Worm (Caenorhabditis elegans) whole organism, L2 larva: ENCODE measurements around the gene col-83.

ENCODE experiments used
- R02D3.7 ChIP-seq: fragments of 150-350 bp; optimal IDR thresholded peaks from 2 replicates; lab custom pipeline; 2014; ENCODE audit warnings: missing biosample characterization, missing genetic modification characterization
- ZK546.5 ChIP-seq: sonication (generic microtip); optimal IDR thresholded peaks from 2 replicates; lab custom pipeline; 2017; ENCODE audit warnings: missing biosample characterization, missing genetic modification characterization
- aly-2 ChIP-seq: fragments of 150-350 bp; optimal IDR thresholded peaks from 2 replicates; lab custom pipeline; 2014; ENCODE audit warnings: missing biosample characterization, missing genetic modification characterization
- elt-3 ChIP-seq: sonication (generic microtip); optimal IDR thresholded peaks from 2 replicates; lab custom pipeline; 2017; ENCODE audit warnings: missing biosample characterization, missing genetic modification characterization
- lin-13 ChIP-seq: fragments of 150-350 bp; optimal IDR thresholded peaks from 2 replicates; lab custom pipeline; 2014; ENCODE audit warnings: missing biosample characterization, missing genetic modification reagents, missing genetic modification characterization
- lsy-2 ChIP-seq, 2 experiments: fragments of 150-350 bp in 1 of 2; sonication (generic microtip) in 1 of 2; optimal IDR thresholded peaks; 2 replicates each; lab custom pipeline; 2014 to 2017; ENCODE audit warnings: missing biosample characterization in 2 of 2, missing genetic modification characterization in 2 of 2
- mdl-1 ChIP-seq, 2 experiments: fragments of 150-350 bp in 1 of 2; sonication (generic microtip) in 1 of 2; optimal IDR thresholded peaks; 2 replicates each; lab custom pipeline; 2017; ENCODE audit warnings: missing biosample characterization in 2 of 2, missing genetic modification characterization in 2 of 2
- nhr-12 ChIP-seq: fragments of 150-350 bp; optimal IDR thresholded peaks from 2 replicates; lab custom pipeline; 2014; ENCODE audit warnings: missing biosample characterization, missing genetic modification characterization
- sem-4 ChIP-seq: fragments of 150-350 bp; optimal IDR thresholded peaks from 2 replicates; lab custom pipeline; 2014; ENCODE audit warnings: missing biosample characterization, missing genetic modification reagents, missing genetic modification characterization
- unc-39 ChIP-seq: fragments of 150-350 bp; optimal IDR thresholded peaks from 2 replicates; lab custom pipeline; 2014; ENCODE audit warnings: missing biosample characterization, missing genetic modification characterization
- unc-55 ChIP-seq: fragments of 150-350 bp; sonication (generic microtip); optimal IDR thresholded peaks from 3 replicates; lab custom pipeline; 2014; ENCODE audit warnings: missing biosample characterization, missing genetic modification reagents, missing genetic modification characterization
- unc-62 ChIP-seq: fragments of 150-350 bp; optimal IDR thresholded peaks from 2 replicates; lab custom pipeline; 2014; ENCODE audit warnings: missing biosample characterization, missing genetic modification reagents, missing genetic modification characterization
- zag-1 ChIP-seq: fragments of 150-350 bp; optimal IDR thresholded peaks from 2 replicates; lab custom pipeline; 2014; ENCODE audit warnings: missing biosample characterization, missing genetic modification characterization

DNA sequence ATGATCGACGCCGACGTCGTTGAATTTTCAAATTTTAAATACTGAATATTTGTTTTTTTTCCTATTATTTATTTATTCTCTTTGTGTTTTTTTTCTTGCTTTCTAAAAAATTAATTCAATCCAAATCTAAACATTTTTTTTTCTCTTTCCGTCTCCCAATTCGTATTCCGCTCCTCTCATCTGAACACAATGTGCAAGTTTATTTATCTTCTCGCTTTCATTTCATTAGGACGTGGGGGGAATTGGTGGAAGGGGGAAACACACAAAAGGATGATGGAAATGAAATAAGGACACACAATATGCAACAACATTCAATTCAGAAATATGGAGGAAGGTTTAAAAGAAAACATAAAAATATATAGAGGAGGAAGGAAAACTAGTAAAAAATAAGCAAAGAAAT, 18.0 kb downstream of the col-83 start:
- no peak for TF ChIP-seq aly-2 (tag; lab: Kevin White, UChicago)
- TF ChIP-seq zag-1 (tag; lab: Kevin White, UChicago): no peak
- no peak for TF ChIP-seq mdl-1 (tag; optimal IDR thresholded peaks at IDR 0.05; lab: Kevin White, UChicago)
- TF ChIP-seq sem-4 (tag; lab: Kevin White, UChicago): no peak
- TF ChIP-seq unc-62 (GFP tag; lab: Kevin White, UChicago): no peak
- no peak for TF ChIP-seq lsy-2 (tag; optimal IDR thresholded peaks at IDR 0.05; lab: Kevin White, UChicago)
- no peak for TF ChIP-seq ZK546.5 (tag; lab: Kevin White, UChicago)
- no peak for TF ChIP-seq elt-3
- no peak for TF ChIP-seq unc-55 (GFP tag; lab: Kevin White, UChicago)
- TF ChIP-seq R02D3.7: no peak
- TF ChIP-seq lin-13 (GFP tag; lab: Kevin White, UChicago): no peak
- no peak for TF ChIP-seq nhr-12 (tag; lab: Kevin White, UChicago)
- TF ChIP-seq unc-39 (tag; lab: Kevin White, UChicago): no peak
